Fruit fly (Drosophila melanogaster): ENCODE data around the gene CG7101.

- TF ChIP-seq sage (GFP tag; optimal IDR thresholded peaks at IDR 0.05) (no peak), foxo (GFP tag; optimal IDR thresholded peaks at IDR 0.05) (peak in 1 of 2 experiments; percentile 86), ey (GFP tag; optimal IDR thresholded peaks at IDR 0.05) (peak; percentile 67), Jra (GFP tag; optimal IDR thresholded peaks at IDR 0.05) (peak; percentile 11), HLH106 (tag; optimal IDR thresholded peaks at IDR 0.05) (peak; percentile 52), Hr83 (GFP tag; optimal IDR thresholded peaks at IDR 0.05; ENCODE audit: poor library complexity, severe bottlenecking) (peak; percentile 72)
These were observed 13.0 kb downstream of the CG7101 start, which contains the start of gene htk for dm6 chrX:18843229-18844033.
